Worm (Caenorhabditis elegans) whole organism, midembryonic: Measurements from ENCODE around the gene F14D12.1.

ENCODE experiments used
- cog-1 ChIP-seq: sonication (generic microtip); optimal IDR thresholded peaks from 2 replicates; lab custom pipeline; 2016; ENCODE audit warnings: missing genetic modification characterization, missing compliant biosample characterization
- flt-1 ChIP-seq: fragments of 200-800 bp; sonication (Bioruptor generic); IDR thresholded peaks from 2 replicates; pipeline ENCODE4 v1.3.6; 2022; ENCODE audit warnings: missing genetic modification characterization, missing compliant biosample characterization
- med-1 ChIP-seq: sonication (generic microtip); optimal IDR thresholded peaks from 2 replicates; lab custom pipeline; 2017; ENCODE audit warnings: missing genetic modification characterization, mild to moderate bottlenecking, missing compliant biosample characterization, antibody characterized with exemption, missing genetic modification reagents; ENCODE audit not compliant: insufficient read depth
- ref-1 ChIP-seq: fragments of 200-800 bp; sonication (Bioruptor generic); conservative IDR thresholded peaks from 2 replicates; pipeline ENCODE4 v1.3.6; 2022; ENCODE audit warnings: missing genetic modification reagents, missing genetic modification characterization, missing compliant biosample characterization
- ztf-23 ChIP-seq: fragments of 200-800 bp; sonication (Bioruptor generic); IDR thresholded peaks from 2 replicates; pipeline ENCODE4 v1.3.6; 2022; ENCODE audit warnings: missing genetic modification reagents, missing genetic modification characterization, missing compliant biosample characterization
- ztf-29 ChIP-seq: fragments of 200-800 bp; sonication (Bioruptor generic); IDR thresholded peaks from 2 replicates; pipeline ENCODE4 v1.3.6; 2022; ENCODE audit warnings: missing genetic modification reagents, missing genetic modification characterization, missing compliant biosample characterization

DNA sequence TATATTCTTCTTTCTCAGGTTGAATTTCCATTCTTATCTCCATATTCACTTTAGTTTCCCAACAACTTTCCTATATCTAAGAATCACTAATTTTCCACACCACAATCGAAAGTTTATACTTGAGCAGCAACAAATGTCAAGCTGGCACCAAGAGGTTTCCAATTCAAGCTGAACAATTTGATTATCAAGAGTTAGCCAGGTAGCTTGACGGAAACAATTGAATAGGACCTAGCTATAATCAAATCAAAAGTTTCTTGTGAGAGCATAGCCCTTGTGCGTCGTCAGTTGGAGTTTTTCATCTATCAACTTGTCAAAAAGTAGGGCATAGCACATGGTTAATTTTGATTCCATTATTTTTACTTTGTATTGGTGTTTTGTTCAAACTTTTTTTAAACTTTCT is 52.0 kb downstream of the F14D12.1 start:
- no peak for TF ChIP-seq ztf-23
- TF ChIP-seq cog-1, result no peak
- no peak for TF ChIP-seq flt-1
- no peak for TF ChIP-seq med-1
- no peak for TF ChIP-seq ref-1
- TF ChIP-seq ztf-29 (GFP tag; lab: Robert Waterston, UW), result no peak
